Worm (Caenorhabditis elegans) whole organism, L1 larva: Measurements from ENCODE around the gene F54H12.2.

Experiments
- C04F5.9 ChIP-seq: sonication (generic microtip); optimal IDR thresholded peaks from 2 replicates; lab custom pipeline; 2016; ENCODE audit warnings: missing genetic modification characterization, missing compliant biosample characterization
- C16A3.4 ChIP-seq: fragments of 150-350 bp; optimal IDR thresholded peaks from 2 replicates; lab custom pipeline; 2014; ENCODE audit warnings: missing biosample characterization, missing genetic modification characterization
- C34B4.2 ChIP-seq: sonication (generic microtip); optimal IDR thresholded peaks from 2 replicates; lab custom pipeline; 2017; ENCODE audit warnings: mild to moderate bottlenecking, missing genetic modification characterization, missing compliant biosample characterization
- F16B12.6 ChIP-seq: fragments of 150-350 bp; optimal IDR thresholded peaks from 2 replicates; lab custom pipeline; 2014; ENCODE audit warnings: missing biosample characterization, missing genetic modification characterization
- Y116A8C.19 ChIP-seq: sonication (generic microtip); optimal IDR thresholded peaks from 2 replicates; lab custom pipeline; 2016; ENCODE audit warnings: missing compliant biosample characterization, missing genetic modification characterization, borderline replicate concordance
- aha-1 ChIP-seq: fragments of 150-350 bp; optimal IDR thresholded peaks from 2 replicates; lab custom pipeline; 2014; ENCODE audit warnings: missing biosample characterization, missing genetic modification characterization
- ama-1 ChIP-seq: fragments of 150-350 bp; optimal IDR thresholded peaks from 2 replicates; lab custom pipeline; 2014
- ceh-63 ChIP-seq: fragments of 200-800 bp; sonication (Bioruptor generic); optimal IDR thresholded peaks from 2 replicates; lab custom pipeline; 2018; ENCODE audit warnings: mild to moderate bottlenecking, missing genetic modification characterization, missing compliant biosample characterization
- ceh-88 ChIP-seq: fragments of 200-800 bp; sonication (Bioruptor generic); IDR thresholded peaks from 2 replicates; pipeline ENCODE4 v1.3.6; 2022; ENCODE audit warnings: missing genetic modification characterization, missing compliant biosample characterization
- ces-1 ChIP-seq: fragments of 150-350 bp; optimal IDR thresholded peaks from 2 replicates; lab custom pipeline; 2014; ENCODE audit warnings: missing biosample characterization, missing genetic modification reagents, missing genetic modification characterization
- efl-1 ChIP-seq, 4 experiments: fragments of 150-350 bp; optimal IDR thresholded peaks in 3 of 4; peaks in 1 of 4; 1 replicate in 1 of 4; 2 replicates in 3 of 4; lab custom pipeline; 2014; ENCODE audit warnings: missing biosample characterization in 2 of 4, missing genetic modification characterization in 2 of 4, missing genetic modification reagents in 2 of 4
- efl-3 ChIP-seq: fragments of 200-800 bp; sonication (Bioruptor generic); optimal IDR thresholded peaks from 2 replicates; lab custom pipeline; 2018; ENCODE audit warnings: mild to moderate bottlenecking, missing genetic modification characterization, missing compliant biosample characterization
- egl-27 ChIP-seq, 2 experiments: fragments of 150-350 bp in 1 of 2; sonication (generic microtip); optimal IDR thresholded peaks; 3 replicates each; lab custom pipeline; 2017 to 2018; ENCODE audit warnings: missing biosample characterization in 2 of 2, missing genetic modification characterization in 2 of 2, missing genetic modification reagents in 2 of 2
- ets-5 ChIP-seq: fragments of 200-800 bp; sonication (Bioruptor generic); IDR thresholded peaks from 2 replicates; pipeline ENCODE4 v1.3.6; 2022; ENCODE audit warnings: missing genetic modification characterization, missing compliant biosample characterization
- fkh-10 ChIP-seq: sonication (generic microtip); optimal IDR thresholded peaks from 2 replicates; lab custom pipeline; 2017; ENCODE audit warnings: missing biosample characterization, missing genetic modification reagents, missing genetic modification characterization
- fkh-4 ChIP-seq: sonication (generic microtip); optimal IDR thresholded peaks from 2 replicates; lab custom pipeline; 2016; ENCODE audit warnings: missing compliant biosample characterization, missing genetic modification characterization, borderline replicate concordance
- fkh-8 ChIP-seq: sonication (generic microtip); optimal IDR thresholded peaks from 2 replicates; lab custom pipeline; 2016; ENCODE audit warnings: mild to moderate bottlenecking, missing genetic modification characterization, missing compliant biosample characterization
- grh-1 ChIP-seq: fragments of 200-800 bp; sonication (Bioruptor generic); IDR thresholded peaks from 2 replicates; pipeline ENCODE4 v1.3.6; 2022; ENCODE audit warnings: missing genetic modification reagents, missing genetic modification characterization, missing compliant biosample characterization
- hlh-17 ChIP-seq: fragments of 200-800 bp; sonication (Bioruptor generic); optimal IDR thresholded peaks from 2 replicates; lab custom pipeline; 2018; ENCODE audit warnings: missing genetic modification characterization, mild to moderate bottlenecking, missing compliant biosample characterization, moderate library complexity, borderline replicate concordance
- hpl-2 ChIP-seq: fragments of 150-350 bp; optimal IDR thresholded peaks from 2 replicates; lab custom pipeline; 2014; ENCODE audit warnings: missing biosample characterization, missing genetic modification reagents, missing genetic modification characterization
- isw-1 ChIP-seq: fragments of 200-800 bp; sonication (Bioruptor generic); IDR thresholded peaks from 2 replicates; pipeline ENCODE4 v1.3.6; 2022; ENCODE audit warnings: missing genetic modification characterization, missing compliant biosample characterization
- jun-1 ChIP-seq: fragments of 150-350 bp; optimal IDR thresholded peaks from 2 replicates; lab custom pipeline; 2014; ENCODE audit warnings: missing biosample characterization, missing genetic modification reagents, missing genetic modification characterization
- lin-13 ChIP-seq: fragments of 150-350 bp; optimal IDR thresholded peaks from 2 replicates; lab custom pipeline; 2014; ENCODE audit warnings: missing biosample characterization, missing genetic modification reagents, missing genetic modification characterization
- lin-14 ChIP-seq: fragments of 200-800 bp; sonication (Bioruptor generic); optimal IDR thresholded peaks from 2 replicates; lab custom pipeline; 2018; ENCODE audit warnings: mild to moderate bottlenecking, missing genetic modification characterization, moderate library complexity, missing compliant biosample characterization
- lin-35 ChIP-seq, 2 experiments: fragments of 150-350 bp; optimal IDR thresholded peaks; 2 replicates each; lab custom pipeline; 2014; ENCODE audit warnings: missing biosample characterization in 2 of 2, missing genetic modification characterization in 2 of 2, missing genetic modification reagents in 2 of 2
- lir-3 ChIP-seq: sonication (generic microtip); optimal IDR thresholded peaks from 2 replicates; lab custom pipeline; 2016; ENCODE audit warnings: mild to moderate bottlenecking, missing genetic modification characterization, moderate library complexity, missing compliant biosample characterization; ENCODE audit not compliant: poor library complexity
- mab-9 ChIP-seq: fragments of 200-800 bp; sonication (Bioruptor generic); IDR thresholded peaks from 2 replicates; pipeline ENCODE4 v1.3.6; 2022; ENCODE audit warnings: missing genetic modification reagents, missing genetic modification characterization, missing compliant biosample characterization
- mdl-1 ChIP-seq, 2 experiments: fragments of 150-350 bp; optimal IDR thresholded peaks; 2 replicates each; lab custom pipeline; 2014 to 2017; ENCODE audit warnings: missing biosample characterization in 2 of 2, missing genetic modification characterization in 2 of 2, inconsistent platforms in 1 of 2
- mef-2 ChIP-seq: fragments of 150-350 bp; optimal IDR thresholded peaks from 2 replicates; lab custom pipeline; 2014; ENCODE audit warnings: missing biosample characterization, missing genetic modification characterization
- nhr-11 ChIP-seq: fragments of 150-350 bp; optimal IDR thresholded peaks from 2 replicates; lab custom pipeline; 2014; ENCODE audit warnings: missing biosample characterization, missing genetic modification characterization
- nhr-12 ChIP-seq: sonication (generic microtip); optimal IDR thresholded peaks from 2 replicates; lab custom pipeline; 2017; ENCODE audit warnings: missing biosample characterization, missing genetic modification characterization
- nhr-28 ChIP-seq: fragments of 150-350 bp; optimal IDR thresholded peaks from 2 replicates; lab custom pipeline; 2014; ENCODE audit warnings: missing biosample characterization, missing genetic modification characterization
- nhr-47 ChIP-seq: sonication (generic microtip); optimal IDR thresholded peaks from 2 replicates; lab custom pipeline; 2016; ENCODE audit warnings: mild to moderate bottlenecking, missing genetic modification characterization, moderate library complexity, missing compliant biosample characterization
- nhr-76 ChIP-seq: sonication (generic microtip); optimal IDR thresholded peaks from 2 replicates; lab custom pipeline; 2017; ENCODE audit warnings: missing biosample characterization, missing genetic modification characterization
- nhr-77 ChIP-seq: fragments of 150-350 bp; optimal IDR thresholded peaks from 2 replicates; lab custom pipeline; 2014; ENCODE audit warnings: missing biosample characterization, missing genetic modification characterization
- nhr-84 ChIP-seq: sonication (generic microtip); optimal IDR thresholded peaks from 2 replicates; lab custom pipeline; 2017; ENCODE audit warnings: missing biosample characterization, missing genetic modification characterization
- pag-3 ChIP-seq: sonication (generic microtip); optimal IDR thresholded peaks from 2 replicates; lab custom pipeline; 2017; ENCODE audit warnings: missing genetic modification characterization, mild to moderate bottlenecking, missing compliant biosample characterization, antibody characterized with exemption, borderline replicate concordance; ENCODE audit not compliant: insufficient read depth
- pax-3 ChIP-seq: fragments of 200-800 bp; sonication (Bioruptor generic); optimal IDR thresholded peaks from 2 replicates; lab custom pipeline; 2018; ENCODE audit warnings: mild to moderate bottlenecking, missing genetic modification characterization, moderate library complexity, missing compliant biosample characterization
- rnt-1 ChIP-seq: sonication (generic microtip); optimal IDR thresholded peaks from 2 replicates; lab custom pipeline; 2016; ENCODE audit warnings: mild to moderate bottlenecking, missing genetic modification characterization, moderate library complexity, missing compliant biosample characterization
- skn-1 ChIP-seq: fragments of 150-350 bp; optimal IDR thresholded peaks from 2 replicates; lab custom pipeline; 2014; ENCODE audit warnings: missing biosample characterization, missing genetic modification characterization
- snpc-4 ChIP-seq: fragments of 150-350 bp; optimal IDR thresholded peaks from 2 replicates; lab custom pipeline; 2014; ENCODE audit warnings: missing biosample characterization, missing genetic modification characterization
- snu-23 ChIP-seq: sonication (generic microtip); optimal IDR thresholded peaks from 2 replicates; lab custom pipeline; 2016; ENCODE audit warnings: missing genetic modification characterization, missing compliant biosample characterization
- sox-4 ChIP-seq: sonication (generic microtip); optimal IDR thresholded peaks from 2 replicates; lab custom pipeline; 2016; ENCODE audit warnings: missing genetic modification characterization, missing compliant biosample characterization
- sptf-1 ChIP-seq: fragments of 150-350 bp; optimal IDR thresholded peaks from 2 replicates; lab custom pipeline; 2014; ENCODE audit warnings: missing biosample characterization, missing genetic modification characterization
- sup-37 ChIP-seq: fragments of 200-800 bp; sonication (Bioruptor generic); optimal IDR thresholded peaks from 2 replicates; lab custom pipeline; 2018; ENCODE audit warnings: mild to moderate bottlenecking, missing genetic modification characterization, missing compliant biosample characterization
- swsn-7 ChIP-seq: sonication (generic microtip); optimal IDR thresholded peaks from 2 replicates; lab custom pipeline; 2016; ENCODE audit warnings: missing genetic modification characterization, missing compliant biosample characterization
- tlp-1 ChIP-seq: fragments of 150-350 bp; optimal IDR thresholded peaks from 2 replicates; lab custom pipeline; 2014; ENCODE audit warnings: missing biosample characterization, missing genetic modification characterization
- unc-130 ChIP-seq: fragments of 150-350 bp; optimal IDR thresholded peaks from 2 replicates; lab custom pipeline; 2017; ENCODE audit warnings: missing biosample characterization, missing genetic modification characterization, inconsistent platforms
- unc-62 ChIP-seq: fragments of 150-350 bp; optimal IDR thresholded peaks from 2 replicates; lab custom pipeline; 2014; ENCODE audit warnings: missing biosample characterization, missing genetic modification reagents, missing genetic modification characterization
- zag-1 ChIP-seq: fragments of 150-350 bp; optimal IDR thresholded peaks from 2 replicates; lab custom pipeline; 2014; ENCODE audit warnings: missing biosample characterization, missing genetic modification characterization
- zip-4 ChIP-seq: fragments of 200-800 bp; sonication (Bioruptor generic); optimal IDR thresholded peaks from 2 replicates; lab custom pipeline; 2018; ENCODE audit warnings: mild to moderate bottlenecking, missing genetic modification characterization, moderate library complexity, missing compliant biosample characterization
- ztf-4 ChIP-seq: fragments of 150-350 bp; optimal IDR thresholded peaks from 2 replicates; lab custom pipeline; 2014; ENCODE audit warnings: missing biosample characterization, missing genetic modification characterization

The F54H12.2 gene

ce11 chrIII:7952077-7952765 is 12.2 kb upstream of the F54H12.2 start, which contains the start of gene C29E4.15 (continued):
- peak; percentile 68 for TF ChIP-seq rnt-1
- no peak for TF ChIP-seq zag-1 (tag; lab: Kevin White, UChicago)
- peak; percentile 33; the same call in 1 of the 2 replicates for TF ChIP-seq isw-1
- no peak for TF ChIP-seq ets-5 (GFP tag; lab: Robert Waterston, UW)
- no peak for TF ChIP-seq grh-1 (GFP tag; lab: Robert Waterston, UW)
- TF ChIP-seq sptf-1 = no peak
- peak; percentile 29 for TF ChIP-seq fkh-8 (tag; lab: Kevin White, UChicago)
- no peak for TF ChIP-seq mef-2
- no peak for TF ChIP-seq zip-4
- no peak for TF ChIP-seq unc-62
- peak; percentile 74 to 91 for TF ChIP-seq lin-35 (GFP tag; optimal IDR thresholded peaks at IDR 0.05; lab: Kevin White, UChicago)
- no peak for TF ChIP-seq ceh-88 (GFP tag; lab: Robert Waterston, UW)
- no peak for TF ChIP-seq nhr-11 (tag; lab: Kevin White, UChicago)
- TF ChIP-seq hlh-17 = no peak
- no peak for TF ChIP-seq nhr-84 (tag; lab: Kevin White, UChicago)
- TF ChIP-seq fkh-10 = no peak
- no peak for TF ChIP-seq Y116A8C.19 (tag; lab: Kevin White, UChicago)
- TF ChIP-seq hpl-2 = no peak
- TF ChIP-seq tlp-1 (tag; lab: Kevin White, UChicago) = no peak
- TF ChIP-seq C16A3.4 (tag; lab: Kevin White, UChicago) = no peak
- no peak for TF ChIP-seq pax-3 (tag; lab: Kevin White, UChicago)
- TF ChIP-seq ztf-4 (tag; lab: Kevin White, UChicago) = no peak
- no peak for TF ChIP-seq jun-1 (tag; lab: Kevin White, UChicago)
- TF ChIP-seq lin-14 (GFP tag; lab: Kevin White, UChicago) = no peak
- no peak for TF ChIP-seq pag-3 (tag; lab: Kevin White, UChicago)
- TF ChIP-seq F16B12.6 (tag; lab: Kevin White, UChicago) = peak; percentile 30
- TF ChIP-seq aha-1 (tag; lab: Kevin White, UChicago) = no peak
- no peak for TF ChIP-seq lir-3 (tag; lab: Kevin White, UChicago)
- no peak for TF ChIP-seq nhr-28 (tag; lab: Kevin White, UChicago)
- TF ChIP-seq efl-1 (optimal IDR thresholded peaks at IDR 0.05; lab: Kevin White, UChicago) = peak; percentile 92
- TF ChIP-seq efl-1 (GFP tag; optimal IDR thresholded peaks at IDR 0.05 in 1 of 2; lab: Kevin White, UChicago) = peak; percentile 90 to 98
- peak; percentile 58 for TF ChIP-seq snu-23 (GFP tag; lab: Kevin White, UChicago)
- TF ChIP-seq nhr-76 (tag; lab: Kevin White, UChicago) = no peak
- TF ChIP-seq C04F5.9 (tag; lab: Kevin White, UChicago) = no peak
- TF ChIP-seq swsn-7 (tag; lab: Kevin White, UChicago) = peak; percentile 47
- peak; percentile 34 for TF ChIP-seq skn-1
- TF ChIP-seq egl-27 (tag; optimal IDR thresholded peaks at IDR 0.05; lab: Kevin White, UChicago) = no peak
- no peak for TF ChIP-seq sox-4
- TF ChIP-seq snpc-4 (tag; lab: Kevin White, UChicago) = no peak
- TF ChIP-seq nhr-77 (tag; lab: Kevin White, UChicago) = no peak
- no peak for TF ChIP-seq ama-1 (lab: Kevin White, UChicago)
- peak; percentile 58 for TF ChIP-seq nhr-47 (tag; lab: Kevin White, UChicago)
- TF ChIP-seq mdl-1 (tag; optimal IDR thresholded peaks at IDR 0.05; lab: Kevin White, UChicago) = peak in 1 of 2 experiments; percentile 24
- TF ChIP-seq mab-9 (GFP tag; lab: Robert Waterston, UW) = no peak
- no peak for TF ChIP-seq efl-3 (GFP tag; lab: Kevin White, UChicago)
- TF ChIP-seq unc-130 (tag; lab: Kevin White, UChicago) = no peak
- TF ChIP-seq ceh-63 (GFP tag; lab: Kevin White, UChicago) = no peak
- no peak for TF ChIP-seq nhr-12 (tag; lab: Kevin White, UChicago)
- TF ChIP-seq ces-1 (GFP tag; lab: Kevin White, UChicago) = no peak
- TF ChIP-seq C34B4.2 (tag; lab: Kevin White, UChicago) = no peak
- no peak for TF ChIP-seq sup-37 (GFP tag; lab: Kevin White, UChicago)
- no peak for TF ChIP-seq fkh-4 (tag; lab: Kevin White, UChicago)
- no peak for TF ChIP-seq lin-13 (GFP tag; lab: Kevin White, UChicago)
